Worm (Caenorhabditis elegans) whole organism, L3 larva: ENCODE measurements around the gene noca-1.
A peak's percentile ranks its signal among the peaks of the same experiment; 100 is the strongest.

Experiments
- R02D3.7 ChIP-seq: fragments of 150-350 bp; optimal IDR thresholded peaks from 2 replicates; lab custom pipeline; 2014; ENCODE audit warnings: missing biosample characterization, missing genetic modification characterization
- ZK546.5 ChIP-seq: sonication (generic microtip); optimal IDR thresholded peaks from 2 replicates; lab custom pipeline; 2017; ENCODE audit warnings: missing biosample characterization, missing genetic modification characterization
- aly-2 ChIP-seq: fragments of 150-350 bp; optimal IDR thresholded peaks from 2 replicates; lab custom pipeline; 2014; ENCODE audit warnings: missing biosample characterization, missing genetic modification characterization
- ceh-16 ChIP-seq: sonication (generic microtip); optimal IDR thresholded peaks from 2 replicates; lab custom pipeline; 2017; ENCODE audit warnings: missing biosample characterization, missing genetic modification characterization
- ceh-28 ChIP-seq: fragments of 150-350 bp; optimal IDR thresholded peaks from 2 replicates; lab custom pipeline; 2014; ENCODE audit warnings: missing biosample characterization, missing genetic modification reagents, missing genetic modification characterization
- ceh-82 ChIP-seq: fragments of 150-350 bp; optimal IDR thresholded peaks from 2 replicates; lab custom pipeline; 2014; ENCODE audit warnings: missing biosample characterization, missing genetic modification characterization
- ceh-9 ChIP-seq: sonication (generic microtip); optimal IDR thresholded peaks from 2 replicates; lab custom pipeline; 2018; ENCODE audit warnings: missing biosample characterization, missing genetic modification characterization
- daf-12 ChIP-seq: fragments of 150-350 bp; optimal IDR thresholded peaks from 2 replicates; lab custom pipeline; 2014; ENCODE audit warnings: missing biosample characterization, missing genetic modification reagents, missing genetic modification characterization
- egl-5 ChIP-seq: fragments of 150-350 bp; optimal IDR thresholded peaks from 2 replicates; lab custom pipeline; 2017; ENCODE audit warnings: missing biosample characterization, missing genetic modification reagents, missing genetic modification characterization, inconsistent platforms
- elt-1 ChIP-seq: fragments of 150-350 bp; optimal IDR thresholded peaks from 2 replicates; lab custom pipeline; 2014; ENCODE audit warnings: missing biosample characterization, missing genetic modification characterization
- elt-2 ChIP-seq: sonication (generic microtip); optimal IDR thresholded peaks from 2 replicates; lab custom pipeline; 2016; ENCODE audit warnings: missing genetic modification reagents, mild to moderate bottlenecking, missing genetic modification characterization, missing compliant biosample characterization
- elt-3 ChIP-seq, 3 experiments: fragments of 150-350 bp in 1 of 3; sonication (generic microtip) in 2 of 3; optimal IDR thresholded peaks; 2 replicates in 2 of 3; 4 replicates in 1 of 3; lab custom pipeline; 2014 to 2017; ENCODE audit warnings: missing biosample characterization in 3 of 3, missing genetic modification characterization in 3 of 3
- eor-1 ChIP-seq, 2 experiments: fragments of 150-350 bp; optimal IDR thresholded peaks; 2 replicates each; lab custom pipeline; 2014 to 2018; ENCODE audit warnings: missing biosample characterization in 2 of 2, missing genetic modification characterization in 2 of 2
- fkh-10 ChIP-seq: sonication (generic microtip); optimal IDR thresholded peaks from 2 replicates; lab custom pipeline; 2017; ENCODE audit warnings: missing biosample characterization, missing genetic modification reagents, missing genetic modification characterization
- fkh-2 ChIP-seq: fragments of 150-350 bp; optimal IDR thresholded peaks from 2 replicates; lab custom pipeline; 2014; ENCODE audit warnings: missing biosample characterization, missing genetic modification reagents, missing genetic modification characterization
- hmg-11 ChIP-seq: sonication (generic microtip); optimal IDR thresholded peaks from 2 replicates; lab custom pipeline; 2016; ENCODE audit warnings: missing genetic modification characterization, missing compliant biosample characterization
- jun-1 ChIP-seq: fragments of 150-350 bp; optimal IDR thresholded peaks from 2 replicates; lab custom pipeline; 2014; ENCODE audit warnings: missing biosample characterization, missing genetic modification reagents, missing genetic modification characterization
- lin-15B ChIP-seq: fragments of 150-350 bp; optimal IDR thresholded peaks from 2 replicates; lab custom pipeline; 2014; ENCODE audit warnings: missing biosample characterization, missing genetic modification characterization
- lin-39 ChIP-seq: fragments of 150-350 bp; optimal IDR thresholded peaks from 2 replicates; lab custom pipeline; 2018; ENCODE audit warnings: missing biosample characterization, missing genetic modification reagents, missing genetic modification characterization
- lsy-12 ChIP-seq: sonication (generic microtip); optimal IDR thresholded peaks from 2 replicates; lab custom pipeline; 2016; ENCODE audit warnings: mild to moderate bottlenecking, missing genetic modification characterization, missing compliant biosample characterization
- nhr-11 ChIP-seq: fragments of 150-350 bp; optimal IDR thresholded peaks from 2 replicates; lab custom pipeline; 2014; ENCODE audit warnings: missing biosample characterization, missing genetic modification characterization
- nhr-12 ChIP-seq: fragments of 150-350 bp; optimal IDR thresholded peaks from 2 replicates; lab custom pipeline; 2014; ENCODE audit warnings: missing biosample characterization, missing genetic modification characterization
- nhr-23 ChIP-seq: fragments of 150-350 bp; optimal IDR thresholded peaks from 2 replicates; lab custom pipeline; 2014; ENCODE audit warnings: missing biosample characterization, missing genetic modification reagents, missing genetic modification characterization
- nhr-237 ChIP-seq: fragments of 150-350 bp; optimal IDR thresholded peaks from 2 replicates; lab custom pipeline; 2014; ENCODE audit warnings: missing biosample characterization, missing genetic modification characterization
- nhr-25 ChIP-seq: sonication (generic microtip); optimal IDR thresholded peaks from 2 replicates; lab custom pipeline; 2017; ENCODE audit warnings: missing biosample characterization, missing genetic modification characterization
- nhr-43 ChIP-seq: sonication (generic microtip); optimal IDR thresholded peaks from 2 replicates; lab custom pipeline; 2016; ENCODE audit warnings: mild to moderate bottlenecking, missing genetic modification characterization, missing compliant biosample characterization; ENCODE audit not compliant: poor library complexity, severe bottlenecking
- nhr-67 ChIP-seq: fragments of 150-350 bp; optimal IDR thresholded peaks from 2 replicates; lab custom pipeline; 2014; ENCODE audit warnings: missing biosample characterization, missing genetic modification characterization
- nhr-77 ChIP-seq: fragments of 150-350 bp; optimal IDR thresholded peaks from 2 replicates; lab custom pipeline; 2014; ENCODE audit warnings: missing biosample characterization, missing genetic modification characterization
- pha-4 ChIP-seq: fragments of 150-350 bp; optimal IDR thresholded peaks from 2 replicates; lab custom pipeline; 2014; ENCODE audit warnings: missing biosample characterization, missing genetic modification reagents, missing genetic modification characterization
- pqm-1 ChIP-seq: fragments of 150-350 bp; optimal IDR thresholded peaks from 2 replicates; lab custom pipeline; 2017; ENCODE audit warnings: missing biosample characterization, missing genetic modification characterization, inconsistent platforms
- sea-2 ChIP-seq: fragments of 150-350 bp; sonication (generic microtip); optimal IDR thresholded peaks from 4 replicates; lab custom pipeline; 2014; ENCODE audit warnings: missing biosample characterization, missing genetic modification reagents, missing genetic modification characterization
- snpc-4 ChIP-seq: fragments of 150-350 bp; optimal IDR thresholded peaks from 2 replicates; lab custom pipeline; 2014; ENCODE audit warnings: missing biosample characterization, missing genetic modification characterization
- unc-39 ChIP-seq: sonication (generic microtip); optimal IDR thresholded peaks from 4 replicates; lab custom pipeline; 2017; ENCODE audit warnings: missing biosample characterization, missing genetic modification characterization
- unc-62 ChIP-seq: fragments of 150-350 bp; sonication (generic microtip); optimal IDR thresholded peaks from 4 replicates; lab custom pipeline; 2014; ENCODE audit warnings: missing biosample characterization, missing genetic modification reagents, missing genetic modification characterization
- zag-1 ChIP-seq: fragments of 150-350 bp; optimal IDR thresholded peaks from 2 replicates; lab custom pipeline; 2014; ENCODE audit warnings: missing biosample characterization, missing genetic modification characterization

noca-1 gene

ce11 chrV:13173718-13174117 is 21.0 kb downstream of the noca-1 start:
- TF ChIP-seq elt-2 (tag; lab: Kevin White, UChicago) (peak; percentile 17), nhr-43 (tag; lab: Kevin White, UChicago) (peak; percentile 5), lsy-12 (no peak)

ce11 chrV:13176117-13176753 is 23.5 kb downstream of the noca-1 start, which contains the start of gene him-17:
TSS of gene him-17 (plus strand) at chrV:13176711.
- TF ChIP-seq snpc-4 (tag; lab: Kevin White, UChicago) (peak; percentile 55), sea-2 (GFP tag; lab: Kevin White, UChicago) (no peak), hmg-11 (peak; percentile 82), fkh-2 (tag; lab: Kevin White, UChicago) (no peak), elt-2 (tag; lab: Kevin White, UChicago) (peak; percentile 34), R02D3.7 (tag; lab: Kevin White, UChicago) (no peak), lin-15B (tag; lab: Kevin White, UChicago) (no peak), aly-2 (tag; lab: Kevin White, UChicago) (peak; percentile 69), pha-4 (tag; lab: Kevin White, UChicago) (peak; percentile 57), elt-3 (tag; optimal IDR thresholded peaks at IDR 0.05; lab: Kevin White, UChicago) (no peak), eor-1 (tag; optimal IDR thresholded peaks at IDR 0.05; lab: Kevin White, UChicago) (no peak), nhr-43 (tag; lab: Kevin White, UChicago) (peak; percentile 69), ZK546.5 (tag; lab: Kevin White, UChicago) (no peak), nhr-23 (tag; lab: Kevin White, UChicago) (peak; percentile 37), nhr-25 (tag; lab: Kevin White, UChicago) (no peak), pqm-1 (tag; lab: Kevin White, UChicago) (no peak), egl-5 (tag; lab: Kevin White, UChicago) (no peak), nhr-67 (tag; lab: Kevin White, UChicago) (peak; percentile 4), ceh-16 (tag; lab: Kevin White, UChicago) (no peak)

ce11 chrV:13176814-13177213 is 24.1 kb downstream of the noca-1 start:
- no peak for TF ChIP-seq ceh-28 (tag; lab: Kevin White, UChicago)
- TF ChIP-seq nhr-11 (tag; lab: Kevin White, UChicago): no peak
- no peak for TF ChIP-seq unc-62 (GFP tag; lab: Kevin White, UChicago)
- no peak for TF ChIP-seq R02D3.7 (tag; lab: Kevin White, UChicago)
- TF ChIP-seq zag-1: no peak
- no peak for TF ChIP-seq daf-12 (tag; lab: Kevin White, UChicago)
- TF ChIP-seq, all 47 proteins: peak for 0

- no peak for TF ChIP-seq jun-1
- TF ChIP-seq nhr-12: no peak
These were observed 27.4 kb downstream of the noca-1 start, which contains the start of gene cni-1 for ce11 chrV:13179986-13180591. TSS of gene cni-1 (plus strand) at chrV:13180330.

- TF ChIP-seq ceh-82 (tag; lab: Kevin White, UChicago) (no peak), pha-4 (tag; lab: Kevin White, UChicago) (no peak), fkh-10 (GFP tag; lab: Kevin White, UChicago) (no peak), unc-39 (no peak), nhr-23 (tag; lab: Kevin White, UChicago) (no peak), elt-3 (tag; optimal IDR thresholded peaks at IDR 0.05; lab: Kevin White, UChicago) (no peak), ceh-9 (tag; lab: Kevin White, UChicago) (no peak), lsy-12 (no peak), nhr-77 (tag; lab: Kevin White, UChicago) (no peak), hmg-11 (no peak), snpc-4 (tag; lab: Kevin White, UChicago) (no peak), nhr-11 (tag; lab: Kevin White, UChicago) (no peak), nhr-237 (tag; lab: Kevin White, UChicago) (no peak), unc-62 (GFP tag; lab: Kevin White, UChicago) (no peak), elt-1 (tag; lab: Kevin White, UChicago) (no peak), egl-5 (tag; lab: Kevin White, UChicago) (no peak), lin-39 (tag; lab: Kevin White, UChicago) (no peak)
These were observed 28.7 kb downstream of the noca-1 start for ce11 chrV:13181450-13181849.
